Fruit fly (Drosophila melanogaster) whole organism, embryonic: ENCODE data around the gene CG15296.
A peak's percentile ranks its signal among the peaks of the same experiment; 100 is the strongest.

Experiments
- Adf1 ChIP-seq: fragments of 200-800 bp; sonication (Bioruptor generic); IDR thresholded peaks from 2 replicates; pipeline ENCODE4 v1.3.6; 2022; ENCODE audit warnings: missing biosample characterization, missing genetic modification characterization
- Asciz ChIP-seq: fragments of 200-800 bp; sonication (Bioruptor generic); optimal IDR thresholded peaks from 2 replicates; lab custom pipeline; 2017; ENCODE audit warnings: missing biosample characterization, mild to moderate bottlenecking, missing genetic modification characterization, missing genetic modification reagents
- B-H2 ChIP-seq: fragments of 200-800 bp; sonication (Bioruptor generic); optimal IDR thresholded peaks from 2 replicates; lab custom pipeline; 2018; ENCODE audit warnings: missing biosample characterization, mild to moderate bottlenecking, missing genetic modification characterization
- Bgb ChIP-seq: fragments of 200-800 bp; sonication (Bioruptor generic); IDR thresholded peaks from 2 replicates; pipeline ENCODE4 v1.3.6; 2022; ENCODE audit warnings: missing biosample characterization, missing genetic modification characterization; ENCODE audit not compliant: partially characterized antibody
- CG10267 ChIP-seq: fragments of 200-800 bp; sonication (Bioruptor generic); optimal IDR thresholded peaks from 2 replicates; lab custom pipeline; 2018; ENCODE audit warnings: missing biosample characterization, mild to moderate bottlenecking, missing genetic modification characterization, moderate library complexity
- CG10321 ChIP-seq: fragments of 200-800 bp; sonication (Bioruptor generic); IDR thresholded peaks from 2 replicates; pipeline ENCODE4 v1.3.6; 2022; ENCODE audit warnings: missing biosample characterization, missing genetic modification characterization
- CG10565 ChIP-seq: fragments of 200-800 bp; sonication (Bioruptor generic); optimal IDR thresholded peaks from 3 replicates; lab custom pipeline; 2016; ENCODE audit warnings: missing biosample characterization, mild to moderate bottlenecking, missing genetic modification characterization
- CG10979 ChIP-seq: fragments of 200-800 bp; sonication (Bioruptor generic); optimal IDR thresholded peaks from 2 replicates; lab custom pipeline; 2018; ENCODE audit warnings: missing biosample characterization, mild to moderate bottlenecking, missing genetic modification characterization, moderate library complexity
- CG11085 ChIP-seq: fragments of 200-800 bp; sonication (Bioruptor generic); IDR thresholded peaks from 2 replicates; pipeline ENCODE4 v1.3.6; 2022; ENCODE audit warnings: missing biosample characterization, missing genetic modification characterization
- CG11398 ChIP-seq: fragments of 200-800 bp; sonication (Bioruptor generic); optimal IDR thresholded peaks from 2 replicates; lab custom pipeline; 2016; ENCODE audit warnings: missing biosample characterization, missing genetic modification characterization
- CG12744 ChIP-seq: fragments of 200-800 bp; sonication (Bioruptor generic); optimal IDR thresholded peaks from 2 replicates; lab custom pipeline; 2016; ENCODE audit warnings: missing biosample characterization, missing genetic modification characterization
- CG15514 ChIP-seq: fragments of 200-800 bp; sonication (Bioruptor generic); optimal IDR thresholded peaks from 3 replicates; lab custom pipeline; 2017; ENCODE audit warnings: missing biosample characterization, missing genetic modification characterization, mild to moderate bottlenecking, moderate library complexity, missing genetic modification reagents
- CG17612 ChIP-seq: fragments of 200-800 bp; sonication (Bioruptor generic); IDR thresholded peaks from 2 replicates; pipeline ENCODE4 v1.3.6; 2022; ENCODE audit warnings: missing biosample characterization, missing genetic modification characterization
- CG17912 ChIP-seq: fragments of 200-800 bp; sonication (Bioruptor generic); optimal IDR thresholded peaks from 2 replicates; lab custom pipeline; 2018; ENCODE audit warnings: missing biosample characterization, mild to moderate bottlenecking, missing genetic modification characterization
- CG2202 ChIP-seq: fragments of 200-800 bp; sonication (Bioruptor generic); optimal IDR thresholded peaks from 2 replicates; lab custom pipeline; 2018; ENCODE audit warnings: missing biosample characterization, mild to moderate bottlenecking, missing genetic modification characterization
- CG4707 ChIP-seq: fragments of 200-800 bp; sonication (Bioruptor generic); optimal IDR thresholded peaks from 2 replicates; lab custom pipeline; 2018; ENCODE audit warnings: missing biosample characterization, mild to moderate bottlenecking, missing genetic modification characterization, moderate library complexity
- CG7271 ChIP-seq: fragments of 200-800 bp; sonication (Bioruptor generic); optimal IDR thresholded peaks from 2 replicates; lab custom pipeline; 2018; ENCODE audit warnings: missing biosample characterization, mild to moderate bottlenecking, missing genetic modification characterization, moderate library complexity
- CG7745 ChIP-seq: fragments of 200-800 bp; sonication (Bioruptor generic); optimal IDR thresholded peaks from 2 replicates; lab custom pipeline; 2018; ENCODE audit warnings: missing biosample characterization, mild to moderate bottlenecking, missing genetic modification characterization, moderate library complexity
- CG8281 ChIP-seq: fragments of 200-800 bp; sonication (Bioruptor generic); optimal IDR thresholded peaks from 2 replicates; lab custom pipeline; 2018; ENCODE audit warnings: missing biosample characterization, mild to moderate bottlenecking, missing genetic modification characterization, moderate library complexity
- CG8290 ChIP-seq, 3 experiments: fragments of 200-800 bp; sonication (Bioruptor generic); optimal IDR thresholded peaks; 2 replicates each; lab custom pipeline; 2016 to 2019; ENCODE audit warnings: missing biosample characterization in 3 of 3, missing genetic modification characterization in 3 of 3, mild to moderate bottlenecking in 2 of 3, moderate library complexity in 1 of 3
- CG9437 ChIP-seq: fragments of 200-800 bp; sonication (Bioruptor generic); optimal IDR thresholded peaks from 2 replicates; lab custom pipeline; 2018; ENCODE audit warnings: missing biosample characterization, mild to moderate bottlenecking, missing genetic modification characterization
- CkIIα-i1 ChIP-seq: fragments of 200-800 bp; sonication (Bioruptor generic); IDR thresholded peaks from 2 replicates; pipeline ENCODE4 v1.3.6; 2022; ENCODE audit warnings: missing biosample characterization, missing genetic modification characterization
- HLH4C ChIP-seq: fragments of 200-800 bp; sonication (Bioruptor generic); IDR thresholded peaks from 3 replicates; pipeline ENCODE4 v1.3.6; 2022; ENCODE audit warnings: missing biosample characterization, missing genetic modification characterization; ENCODE audit not compliant: partially characterized antibody
- Kr ChIP-seq: fragments of 200-800 bp; sonication (Bioruptor generic); optimal IDR thresholded peaks from 2 replicates; lab custom pipeline; 2017; ENCODE audit warnings: missing biosample characterization, mild to moderate bottlenecking, missing genetic modification characterization
- MESR4 ChIP-seq: fragments of 200-800 bp; sonication (Bioruptor generic); optimal IDR thresholded peaks from 2 replicates; lab custom pipeline; 2018; ENCODE audit warnings: missing biosample characterization, mild to moderate bottlenecking, missing genetic modification characterization, moderate library complexity
- Max ChIP-seq: fragments of 200-800 bp; sonication (Bioruptor generic); optimal IDR thresholded peaks from 2 replicates; lab custom pipeline; 2016; ENCODE audit warnings: missing biosample characterization, mild to moderate bottlenecking, missing genetic modification characterization
- Myb ChIP-seq: fragments of 200-800 bp; sonication (Bioruptor generic); optimal IDR thresholded peaks from 2 replicates; lab custom pipeline; 2016; ENCODE audit warnings: missing biosample characterization, missing genetic modification characterization
- NC2β ChIP-seq: fragments of 200-800 bp; sonication (Bioruptor generic); optimal IDR thresholded peaks from 2 replicates; lab custom pipeline; 2016; ENCODE audit warnings: missing biosample characterization, missing genetic modification characterization
- NFAT ChIP-seq: fragments of 200-800 bp; sonication (Bioruptor generic); IDR thresholded peaks from 2 replicates; pipeline ENCODE4 v1.3.6; 2022; ENCODE audit warnings: missing biosample characterization, missing genetic modification characterization
- Neu2 ChIP-seq: fragments of 200-800 bp; sonication (Bioruptor generic); optimal IDR thresholded peaks from 3 replicates; lab custom pipeline; 2016; ENCODE audit warnings: missing biosample characterization, missing genetic modification characterization, borderline replicate concordance
- Sox100B ChIP-seq: fragments of 200-800 bp; sonication (Bioruptor generic); optimal IDR thresholded peaks from 3 replicates; lab custom pipeline; 2018; ENCODE audit warnings: missing biosample characterization, mild to moderate bottlenecking, missing genetic modification characterization
- Ssrp ChIP-seq: fragments of 200-800 bp; sonication (Bioruptor generic); optimal IDR thresholded peaks from 2 replicates; lab custom pipeline; 2018; ENCODE audit warnings: missing biosample characterization, mild to moderate bottlenecking, missing genetic modification characterization, moderate library complexity
- abd-A ChIP-seq: fragments of 200-800 bp; sonication (Bioruptor generic); optimal IDR thresholded peaks from 3 replicates; lab custom pipeline; 2019; ENCODE audit warnings: missing biosample characterization, mild to moderate bottlenecking, missing genetic modification characterization, moderate library complexity
- ara ChIP-seq: fragments of 200-800 bp; sonication (Bioruptor generic); IDR thresholded peaks from 2 replicates; pipeline ENCODE4 v1.3.6; 2022; ENCODE audit warnings: missing biosample characterization, missing genetic modification characterization
- br ChIP-seq: fragments of >200 bp; optimal IDR thresholded peaks from 2 replicates; lab custom pipeline; 2017
- chm ChIP-seq: fragments of 200-800 bp; sonication (Bioruptor generic); IDR thresholded peaks from 2 replicates; pipeline ENCODE4 v1.3.6; 2022; ENCODE audit warnings: missing biosample characterization, missing genetic modification characterization
- en ChIP-seq: fragments of 200-800 bp; sonication (Bioruptor generic); optimal IDR thresholded peaks from 2 replicates; lab custom pipeline; 2016; ENCODE audit warnings: missing biosample characterization, missing genetic modification characterization
- ham ChIP-seq: fragments of 200-800 bp; sonication (Bioruptor generic); IDR thresholded peaks from 2 replicates; pipeline ENCODE4 v1.3.6; 2022; ENCODE audit warnings: missing biosample characterization, missing genetic modification characterization
- hkb ChIP-seq, 2 experiments: fragments of 200-800 bp in 1 of 2; fragments of >200 bp in 1 of 2; sonication (Bioruptor generic) in 1 of 2; IDR thresholded peaks in 1 of 2; optimal IDR thresholded peaks in 1 of 2; 2 replicates each; pipeline versions ENCODE4 v1.3.6 to Lab custom; 2017 to 2022; ENCODE audit warnings: missing biosample characterization in 1 of 2, missing genetic modification characterization in 1 of 2
- ind ChIP-seq: fragments of 200-800 bp; sonication (Bioruptor generic); optimal IDR thresholded peaks from 3 replicates; lab custom pipeline; 2016; ENCODE audit warnings: missing biosample characterization, missing genetic modification characterization
- jumu ChIP-seq: fragments of 200-800 bp; sonication (Bioruptor generic); optimal IDR thresholded peaks from 3 replicates; lab custom pipeline; 2016; ENCODE audit warnings: missing biosample characterization, missing genetic modification characterization
- slbo ChIP-seq: fragments of 200-800 bp; sonication (Bioruptor generic); IDR thresholded peaks from 2 replicates; pipeline ENCODE4 v1.3.6; 2022; ENCODE audit warnings: missing biosample characterization, missing genetic modification characterization
- stc ChIP-seq: fragments of 200-800 bp; sonication (Bioruptor generic); IDR thresholded peaks from 2 replicates; pipeline ENCODE4 v1.3.6; 2022; ENCODE audit warnings: missing biosample characterization, missing genetic modification characterization
- tx ChIP-seq: fragments of 200-800 bp; sonication (Bioruptor generic); optimal IDR thresholded peaks from 2 replicates; lab custom pipeline; 2016; ENCODE audit warnings: missing biosample characterization, missing genetic modification characterization
- unc-4 ChIP-seq: fragments of 200-800 bp; sonication (Bioruptor generic); IDR thresholded peaks from 2 replicates; pipeline ENCODE4 v1.3.6; 2022; ENCODE audit warnings: missing biosample characterization, missing genetic modification characterization; ENCODE audit not compliant: partially characterized antibody
- wor ChIP-seq: fragments of 200-800 bp; sonication (Bioruptor generic); IDR thresholded peaks from 2 replicates; pipeline ENCODE4 v1.3.6; 2022; ENCODE audit warnings: missing biosample characterization, missing genetic modification characterization
- z ChIP-seq: fragments of 200-800 bp; sonication (Bioruptor generic); IDR thresholded peaks from 3 replicates; pipeline ENCODE4 v1.3.6; 2022; ENCODE audit warnings: missing biosample characterization, missing genetic modification characterization
- zfh1 ChIP-seq: fragments of 200-800 bp; sonication (Bioruptor generic); IDR thresholded peaks from 3 replicates; pipeline ENCODE4 v1.3.6; 2022; ENCODE audit warnings: missing biosample characterization, missing genetic modification characterization

The CG15296 gene

dm6 chrX:10547070-10547856 is 19.1 kb downstream of the CG15296 start (continued):
- TF ChIP-seq CG8290 (GFP tag; optimal IDR thresholded peaks at IDR 0.05; lab: Kevin White, UChicago) (peak; percentile 14), CG8290 (tag; optimal IDR thresholded peaks at IDR 0.05; lab: Kevin White, UChicago) (peak in 1 of 2 experiments; percentile 90), CG7745 (tag; lab: Kevin White, UChicago) (no peak), NC2β (peak; percentile 73), B-H2 (no peak), unc-4 (no peak), CG17912 (GFP tag; lab: Kevin White, UChicago) (peak; percentile 64), CG10565 (GFP tag; lab: Kevin White, UChicago) (peak; percentile 44), CG2202 (peak; percentile 78), Max (peak; percentile 79), hkb (optimal IDR thresholded peaks at IDR 0.05; lab: Kevin White, UChicago) (no peak), hkb (GFP tag; IDR thresholded peaks at IDR 0.05; lab: Robert Waterston, UW) (peak; percentile 92), Ssrp (tag; lab: Kevin White, UChicago) (peak; percentile 93), CG17612 (GFP tag; lab: Robert Waterston, UW) (peak; percentile 75), MESR4 (GFP tag; lab: Kevin White, UChicago) (peak; percentile 11), CG10979 (peak; percentile 90), NFAT (GFP tag; lab: Robert Waterston, UW) (peak; percentile 64), CG8281 (tag; lab: Kevin White, UChicago) (peak; percentile 72), HLH4C (no peak), zfh1 (GFP tag; lab: Robert Waterston, UW) (peak; percentile 91), ind (GFP tag; lab: Kevin White, UChicago) (peak; percentile 90), CG11398 (peak; percentile 88), CG9437 (GFP tag; lab: Kevin White, UChicago) (peak; percentile 86), Bgb (GFP tag; lab: Robert Waterston, UW) (no peak), CG4707 (GFP tag; lab: Kevin White, UChicago) (peak; percentile 55), CG10267 (peak; percentile 80), ham (GFP tag; lab: Robert Waterston, UW) (0 out of 2 replicates have a peak, but pooled peaks have one; percentile 35), Adf1 (GFP tag; lab: Robert Waterston, UW) (no peak), CkIIα-i1 (GFP tag; lab: Robert Waterston, UW) (peak; percentile 75), CG15514 (GFP tag; lab: Kevin White, UChicago) (peak; percentile 55), wor (GFP tag; lab: Robert Waterston, UW) (peak; percentile 92), Neu2 (GFP tag; lab: Kevin White, UChicago) (no peak), Sox100B (GFP tag; lab: Kevin White, UChicago) (peak; percentile 93), Asciz (GFP tag; lab: Kevin White, UChicago) (peak; percentile 88), CG7271 (tag; lab: Kevin White, UChicago) (peak; percentile 47), ara (GFP tag; lab: Robert Waterston, UW) (peak; percentile 94), br (lab: Kevin White, UChicago) (no peak), CG12744 (GFP tag; lab: Kevin White, UChicago) (peak; percentile 64), chm (GFP tag; lab: Robert Waterston, UW) (no peak; the same call in 1 of the 2 replicates), en (peak; percentile 84), z (GFP tag; lab: Robert Waterston, UW) (no peak), jumu (GFP tag; lab: Kevin White, UChicago) (peak; percentile 90), Myb (GFP tag; lab: Kevin White, UChicago) (peak; percentile 67), CG10321 (GFP tag; lab: Robert Waterston, UW) (0 out of 2 replicates have a peak, but pooled peaks have one; percentile 38), CG11085 (GFP tag; lab: Robert Waterston, UW) (peak; percentile 47; the same call in 1 of the 2 replicates), tx (GFP tag; lab: Kevin White, UChicago) (peak; percentile 81), slbo (GFP tag; lab: Robert Waterston, UW) (peak; percentile 77), abd-A (tag; lab: Kevin White, UChicago) (no peak), Kr (no peak), stc (GFP tag; lab: Robert Waterston, UW) (peak; percentile 90)
